Fruit fly (Drosophila melanogaster): ENCODE results near the gene mRpL21.

The mRpL21 gene

DNA sequence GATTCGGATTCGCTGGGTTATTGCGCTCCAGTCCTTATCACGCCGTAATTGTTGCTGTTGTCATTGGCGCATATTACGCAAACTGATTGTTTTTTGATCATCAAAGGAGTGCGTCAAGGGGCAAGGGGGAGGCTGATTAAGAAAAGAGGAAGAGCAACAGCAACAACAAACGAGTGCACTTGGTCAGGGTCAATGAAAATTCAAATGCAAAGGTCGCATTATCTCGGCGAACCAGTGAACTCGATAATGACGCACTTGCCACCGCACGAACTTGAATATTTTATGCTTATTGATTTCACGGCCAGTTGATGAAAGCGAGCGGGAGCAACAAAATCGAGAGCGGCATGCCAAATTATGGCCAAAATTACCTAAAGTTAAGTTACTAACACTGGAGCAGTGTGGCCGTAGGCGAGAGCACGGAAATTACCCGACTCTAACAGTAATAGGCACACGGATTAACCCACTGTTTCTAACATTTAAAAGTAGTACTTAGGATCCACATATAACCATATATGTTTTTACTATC is 5.5 kb upstream of the mRpL21 start, which contains the start of gene nes (continued):
- TF ChIP-seq Nf-YA (GFP tag; IDR thresholded peaks at IDR 0.05) (no peak), CG6689 (GFP tag; IDR thresholded peaks at IDR 0.05) (no peak), Dek (tag; optimal IDR thresholded peaks at IDR 0.05) (no peak), CG4404 (GFP tag; IDR thresholded peaks at IDR 0.05) (no peak), ap (GFP tag; IDR thresholded peaks at IDR 0.05) (no peak), Eip74EF (GFP tag; optimal IDR thresholded peaks at IDR 0.05) (no peak), CG2678 (tag; optimal IDR thresholded peaks at IDR 0.05) (no peak), sr (GFP tag; IDR thresholded peaks at IDR 0.05) (no peak), pzg (GFP tag; optimal IDR thresholded peaks at IDR 0.05) (peak; percentile 54), dpn (GFP tag; optimal IDR thresholded peaks at IDR 0.05) (no peak), jigr1 (GFP tag; IDR thresholded peaks at IDR 0.05) (no peak), Stat92E (GFP tag; optimal IDR thresholded peaks at IDR 0.05) (no peak), btn (GFP tag; optimal IDR thresholded peaks at IDR 0.05) (no peak), CG8359 (GFP tag; optimal IDR thresholded peaks at IDR 0.05; ENCODE audit: borderline replicate concordance) (no peak), Mad (GFP tag; optimal IDR thresholded peaks at IDR 0.05) (no peak), CG14050 (GFP tag; IDR thresholded peaks at IDR 0.05) (peak; percentile 18; the same call in 1 of the 3 replicates), GATAe (GFP tag; conservative IDR thresholded peaks at IDR 0.05) (no peak), CG32767 (GFP tag; IDR thresholded peaks at IDR 0.05) (no peak), Hmx (GFP tag; optimal IDR thresholded peaks at IDR 0.05) (no peak), phol (tag; optimal IDR thresholded peaks at IDR 0.05) (no peak), CG10267 (tag; optimal IDR thresholded peaks at IDR 0.05) (peak; percentile 49), dm (GFP tag; optimal IDR thresholded peaks at IDR 0.05) (no peak), CG15479 (GFP tag; optimal IDR thresholded peaks at IDR 0.05) (no peak), CG11456 (GFP tag; IDR thresholded peaks at IDR 0.05) (no peak), CG4854 (GFP tag; optimal IDR thresholded peaks at IDR 0.05) (no peak), zfh2 (GFP tag; optimal IDR thresholded peaks at IDR 0.05) (peak; percentile 28), CG12769 (tag; optimal IDR thresholded peaks at IDR 0.05) (peak; percentile 45), fu2 (GFP tag; optimal IDR thresholded peaks at IDR 0.05) (no peak), Dfd (GFP tag; optimal IDR thresholded peaks at IDR 0.05) (no peak), unpg (GFP tag; optimal IDR thresholded peaks at IDR 0.05) (no peak), CG18599 (GFP tag; optimal IDR thresholded peaks at IDR 0.05) (no peak), Drgx (GFP tag; IDR thresholded peaks at IDR 0.05) (no peak), CG15269 (tag; optimal IDR thresholded peaks at IDR 0.05) (no peak), CG6175 (GFP tag; IDR thresholded peaks at IDR 0.05) (no peak), stc (GFP tag; IDR thresholded peaks at IDR 0.05) (no peak; the same call in 1 of the 2 replicates), ase (GFP tag; IDR thresholded peaks at IDR 0.05) (no peak), mld (GFP tag; IDR thresholded peaks at IDR 0.05; ENCODE audit: partially characterized antibody) (no peak), CG31441 (GFP tag; IDR thresholded peaks at IDR 0.05) (no peak), ranshi (GFP tag; IDR thresholded peaks at IDR 0.05) (no peak; the same call in 1 of the 2 replicates), CG17829 (tag; optimal IDR thresholded peaks at IDR 0.05) (no peak), NfI (GFP tag; optimal IDR thresholded peaks at IDR 0.05) (no peak), CG32772 (GFP tag; IDR thresholded peaks at IDR 0.05) (no peak), zf30C (GFP tag; optimal IDR thresholded peaks at IDR 0.05) (no peak), ttk (GFP tag; IDR thresholded peaks at IDR 0.05) (no peak), dmrt11E (tag; optimal IDR thresholded peaks at IDR 0.05) (no peak), CG14860 (GFP tag; IDR thresholded peaks at IDR 0.05; ENCODE audit: partially characterized antibody) (no peak), en (GFP tag; optimal IDR thresholded peaks at IDR 0.05) (no peak), sqz (GFP tag; optimal IDR thresholded peaks at IDR 0.05) (no peak), Hmr (GFP tag; optimal IDR thresholded peaks at IDR 0.05) (peak; percentile 20), pan (optimal IDR thresholded peaks at IDR 0.05) (no peak), pan (GFP tag; optimal IDR thresholded peaks at IDR 0.05 in 1 of 2, IDR thresholded peaks at IDR 0.05 in 1 of 2) (no peak)
